Worm (Caenorhabditis elegans): Measurements from ENCODE around the gene hot-3.

Gene hot-3

ce11 chrII:13962319-13962718 is 30.5 kb upstream of the hot-3 start, which contains the start of gene rpi-1:
Gene rpi-1 (minus strand): TSS chrII:13962419.
- TF ChIP-seq B0035.1 (tag; optimal IDR thresholded peaks at IDR 0.05) (no peak), lsy-27 (tag; optimal IDR thresholded peaks at IDR 0.05; ENCODE audit: borderline replicate concordance, insufficient read depth) (no peak), ceh-100 (GFP tag; IDR thresholded peaks at IDR 0.05) (no peak), zfh-2 (GFP tag; conservative IDR thresholded peaks at IDR 0.05) (no peak), lir-1 (GFP tag; conservative IDR thresholded peaks at IDR 0.05) (no peak), ceh-40 (GFP tag; IDR thresholded peaks at IDR 0.05) (no peak), madf-10 (tag; optimal IDR thresholded peaks at IDR 0.05) (no peak), bed-2 (GFP tag; IDR thresholded peaks at IDR 0.05) (no peak), him-1 (tag; optimal IDR thresholded peaks at IDR 0.05) (no peak), ceh-79 (tag; optimal IDR thresholded peaks at IDR 0.05) (no peak), snpc-3.4 (tag; optimal IDR thresholded peaks at IDR 0.05) (no peak), gei-17 (GFP tag; optimal IDR thresholded peaks at IDR 0.05) (no peak), madf-3 (GFP tag; IDR thresholded peaks at IDR 0.05) (no peak), aptf-2 (GFP tag; conservative IDR thresholded peaks at IDR 0.05) (no peak), hrde-1 (tag; optimal IDR thresholded peaks at IDR 0.05; ENCODE audit: borderline replicate concordance) (no peak), F39B2.1 (GFP tag; IDR thresholded peaks at IDR 0.05) (no peak), lin-35 (GFP tag; optimal IDR thresholded peaks at IDR 0.05) (no peak)

DNA sequence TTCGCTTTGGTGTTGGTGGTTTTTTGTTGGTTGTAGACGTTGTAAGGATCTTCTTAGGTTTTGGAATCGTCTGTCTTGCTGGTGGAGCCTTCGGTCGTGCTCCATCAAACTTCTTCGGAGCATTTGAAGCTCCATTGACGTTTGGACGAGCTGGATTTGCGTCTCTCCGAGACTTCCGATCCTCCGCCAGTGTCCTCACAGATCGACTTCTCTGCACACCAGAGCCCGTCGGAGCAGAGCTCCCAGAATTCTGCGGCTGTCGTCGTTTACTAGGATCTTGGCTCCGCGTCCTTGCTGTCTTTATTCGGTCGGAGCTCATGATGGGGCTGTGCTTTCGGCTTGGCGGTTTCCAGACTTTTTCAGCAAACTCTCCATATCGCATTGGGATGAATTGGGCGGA is 29.7 kb upstream of the hot-3 start:
- TF ChIP-seq zfh-2 (GFP tag; conservative IDR thresholded peaks at IDR 0.05) (peak; percentile 68), aptf-2 (GFP tag; conservative IDR thresholded peaks at IDR 0.05) (no peak)

DNA sequence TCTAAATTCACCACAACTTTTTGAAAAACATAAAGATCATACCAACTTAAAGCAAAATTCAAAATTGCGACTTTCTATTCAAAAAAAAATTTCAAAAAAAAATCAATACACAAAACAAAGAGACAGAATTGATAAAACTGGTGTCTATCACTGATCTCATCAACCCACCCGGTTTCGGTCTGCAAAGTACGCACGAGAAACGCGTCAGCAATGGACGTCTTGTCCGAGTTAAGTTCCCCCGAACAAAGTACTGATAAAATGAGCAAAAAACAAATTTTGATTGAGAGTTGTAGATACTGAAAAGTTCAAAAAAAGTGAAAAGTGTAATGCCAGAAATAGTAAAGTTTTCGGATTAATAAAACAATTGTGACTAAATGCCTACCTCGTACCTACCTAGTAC is 26.5 kb upstream of the hot-3 start:
- TF ChIP-seq dpff-1 (tag; optimal IDR thresholded peaks at IDR 0.05), result no peak
- no peak for TF ChIP-seq rec-8 (tag; optimal IDR thresholded peaks at IDR 0.05)
- TF ChIP-seq ets-4 (GFP tag; optimal IDR thresholded peaks at IDR 0.05), result no peak
- no peak for TF ChIP-seq unc-62 (GFP tag; optimal IDR thresholded peaks at IDR 0.05)
- no peak for TF ChIP-seq Y67H2A.10 (GFP tag; conservative IDR thresholded peaks at IDR 0.05)
- TF ChIP-seq K11D2.4 (GFP tag; IDR thresholded peaks at IDR 0.05), result no peak
- TF ChIP-seq B0336.3 (GFP tag; IDR thresholded peaks at IDR 0.05), result no peak
- TF ChIP-seq gei-17 (GFP tag; optimal IDR thresholded peaks at IDR 0.05), result no peak
- TF ChIP-seq sdz-38 (tag; optimal IDR thresholded peaks at IDR 0.05), result no peak
- TF ChIP-seq unc-130 (GFP tag; optimal IDR thresholded peaks at IDR 0.05), result no peak
- no peak for TF ChIP-seq akir-1 (GFP tag; optimal IDR thresholded peaks at IDR 0.05)
- TF ChIP-seq bed-1 (GFP tag; IDR thresholded peaks at IDR 0.05), result no peak
- TF ChIP-seq nfya-2 (GFP tag; IDR thresholded peaks at IDR 0.05), result no peak
- no peak for TF ChIP-seq cebp-1 (GFP tag; IDR thresholded peaks at IDR 0.05)
- peak; percentile 18 for TF ChIP-seq cebp-1 (tag; optimal IDR thresholded peaks at IDR 0.05)
- TF ChIP-seq lag-1 (GFP tag; IDR thresholded peaks at IDR 0.05), result no peak
- TF ChIP-seq mcd-1 (GFP tag; IDR thresholded peaks at IDR 0.05), result 0 out of 2 replicates have a peak, but pooled peaks have one; percentile 14
- TF ChIP-seq Y79H2A.3 (GFP tag; conservative IDR thresholded peaks at IDR 0.05), result no peak
- TF ChIP-seq atf-7 (tag; optimal IDR thresholded peaks at IDR 0.05), result no peak
- TF ChIP-seq ceh-79 (tag; optimal IDR thresholded peaks at IDR 0.05), result no peak
- TF ChIP-seq Y53F4B.3 (GFP tag; IDR thresholded peaks at IDR 0.05), result no peak
- peak; percentile 80 for TF ChIP-seq ztf-18 (tag; optimal IDR thresholded peaks at IDR 0.05)
- TF ChIP-seq sea-2 (GFP tag; IDR thresholded peaks at IDR 0.05), result no peak
- TF ChIP-seq efl-1 (GFP tag; optimal IDR thresholded peaks at IDR 0.05), result no peak
- TF ChIP-seq pha-4 (tag; optimal IDR thresholded peaks at IDR 0.05), result no peak
- TF ChIP-seq lsl-1 (GFP tag; optimal IDR thresholded peaks at IDR 0.05), result no peak
- no peak for TF ChIP-seq ztf-25 (GFP tag; IDR thresholded peaks at IDR 0.05)
- TF ChIP-seq lin-54 (GFP tag; optimal IDR thresholded peaks at IDR 0.05), result no peak
- TF ChIP-seq nhr-80 (tag; optimal IDR thresholded peaks at IDR 0.05), result peak; percentile 76
- TF ChIP-seq hlh-26 (GFP tag; conservative IDR thresholded peaks at IDR 0.05), result no peak
- TF ChIP-seq ztf-22 (GFP tag; optimal IDR thresholded peaks at IDR 0.05), result no peak
- no peak for TF ChIP-seq xnd-1 (tag; optimal IDR thresholded peaks at IDR 0.05)

All from whole organism, young adult.